Worm (Caenorhabditis elegans): Measurements from ENCODE around the gene rbg-1.

DNA sequence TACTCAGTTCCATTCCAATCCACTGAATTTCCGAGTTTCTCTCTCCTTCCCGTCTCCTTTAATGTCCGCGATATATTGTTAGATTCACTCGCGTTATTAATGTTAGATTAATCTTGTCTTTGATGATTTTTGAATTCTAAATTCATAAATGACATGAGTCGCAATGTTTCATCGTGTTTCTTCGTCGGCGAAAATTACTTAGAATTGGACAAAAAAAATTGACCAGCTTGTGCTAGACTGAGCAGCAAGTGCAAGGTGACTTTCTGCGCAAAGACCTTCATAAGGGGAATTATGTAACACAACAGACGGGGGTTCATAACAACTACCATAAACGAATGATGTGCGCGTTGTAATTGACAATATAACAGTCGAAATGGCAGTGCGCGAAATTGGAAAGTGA is 24.9 kb upstream of the rbg-1 start:
- TF ChIP-seq blmp-1 (tag; optimal IDR thresholded peaks at IDR 0.05; ENCODE audit: insufficient read depth) (no peak), nhr-12 (tag; optimal IDR thresholded peaks at IDR 0.05) (no peak), R02D3.7 (tag; optimal IDR thresholded peaks at IDR 0.05) (no peak), lin-39 (tag; optimal IDR thresholded peaks at IDR 0.05) (no peak), gmeb-1 (tag; optimal IDR thresholded peaks at IDR 0.05) (no peak), ztf-4 (tag; optimal IDR thresholded peaks at IDR 0.05) (no peak), skn-1 (tag; optimal IDR thresholded peaks at IDR 0.05) (no peak), ceh-16 (tag; optimal IDR thresholded peaks at IDR 0.05) (no peak)

All from whole organism, L2 larva.